Fruit fly (Drosophila melanogaster) whole organism, embryonic: Measurements from ENCODE around the gene CG5290.

Source experiments
- Adf1 ChIP-seq: fragments of 200-800 bp; sonication (Bioruptor generic); IDR thresholded peaks from 2 replicates; pipeline ENCODE4 v1.3.6; 2022; ENCODE audit warnings: missing biosample characterization, missing genetic modification characterization
- Bgb ChIP-seq: fragments of 200-800 bp; sonication (Bioruptor generic); IDR thresholded peaks from 2 replicates; pipeline ENCODE4 v1.3.6; 2022; ENCODE audit warnings: missing biosample characterization, missing genetic modification characterization; ENCODE audit not compliant: partially characterized antibody
- CG10321 ChIP-seq: fragments of 200-800 bp; sonication (Bioruptor generic); IDR thresholded peaks from 2 replicates; pipeline ENCODE4 v1.3.6; 2022; ENCODE audit warnings: missing biosample characterization, missing genetic modification characterization
- CG10543 ChIP-seq: fragments of 200-800 bp; sonication (Bioruptor generic); optimal IDR thresholded peaks from 3 replicates; lab custom pipeline; 2017; ENCODE audit warnings: missing biosample characterization, mild to moderate bottlenecking, missing genetic modification characterization, moderate library complexity
- CG11695 ChIP-seq: fragments of 200-800 bp; sonication (Bioruptor generic); IDR thresholded peaks from 3 replicates; pipeline ENCODE4 v1.3.6; 2022; ENCODE audit warnings: missing biosample characterization, missing genetic modification characterization
- CG12769 ChIP-seq: fragments of 200-800 bp; sonication (Bioruptor generic); optimal IDR thresholded peaks from 2 replicates; lab custom pipeline; 2019; ENCODE audit warnings: missing biosample characterization, mild to moderate bottlenecking, missing genetic modification characterization, moderate library complexity
- CG13624 ChIP-seq: fragments of 200-800 bp; sonication (Bioruptor generic); optimal IDR thresholded peaks from 2 replicates; lab custom pipeline; 2016; ENCODE audit warnings: missing biosample characterization, missing genetic modification characterization
- CG13894 ChIP-seq: fragments of 200-800 bp; sonication (Bioruptor generic); optimal IDR thresholded peaks from 3 replicates; lab custom pipeline; 2018; ENCODE audit warnings: missing biosample characterization, mild to moderate bottlenecking, missing genetic modification characterization, moderate library complexity
- CG17912 ChIP-seq: fragments of 200-800 bp; sonication (Bioruptor generic); optimal IDR thresholded peaks from 2 replicates; lab custom pipeline; 2018; ENCODE audit warnings: missing biosample characterization, mild to moderate bottlenecking, missing genetic modification characterization
- CG1832 ChIP-seq: fragments of 200-800 bp; sonication (Bioruptor generic); optimal IDR thresholded peaks from 2 replicates; lab custom pipeline; 2017; ENCODE audit warnings: missing biosample characterization, mild to moderate bottlenecking, missing genetic modification characterization, inconsistent platforms
- CG18599 ChIP-seq: fragments of 200-800 bp; sonication (Bioruptor generic); optimal IDR thresholded peaks from 3 replicates; lab custom pipeline; 2017; ENCODE audit warnings: missing biosample characterization, missing genetic modification characterization, mild to moderate bottlenecking, moderate library complexity, missing genetic modification reagents
- CG2120 ChIP-seq: fragments of 200-800 bp; sonication (Bioruptor generic); optimal IDR thresholded peaks from 3 replicates; lab custom pipeline; 2016; ENCODE audit warnings: missing biosample characterization, missing genetic modification characterization
- CG4282 ChIP-seq: fragments of 200-800 bp; sonication (Bioruptor generic); optimal IDR thresholded peaks from 2 replicates; lab custom pipeline; 2016; ENCODE audit warnings: missing biosample characterization, missing genetic modification characterization
- CG6254 ChIP-seq: fragments of 200-800 bp; sonication (Bioruptor generic); optimal IDR thresholded peaks from 3 replicates; lab custom pipeline; 2017; ENCODE audit warnings: mild to moderate bottlenecking, missing biosample characterization, missing genetic modification reagents, missing genetic modification characterization
- CG7271 ChIP-seq: fragments of 200-800 bp; sonication (Bioruptor generic); optimal IDR thresholded peaks from 2 replicates; lab custom pipeline; 2018; ENCODE audit warnings: missing biosample characterization, mild to moderate bottlenecking, missing genetic modification characterization, moderate library complexity
- CG7372 ChIP-seq: fragments of 200-800 bp; sonication (Bioruptor generic); IDR thresholded peaks from 2 replicates; pipeline ENCODE4 v1.3.6; 2022; ENCODE audit warnings: missing biosample characterization, missing genetic modification characterization
- CG7928 ChIP-seq: fragments of 200-800 bp; sonication (Bioruptor generic); optimal IDR thresholded peaks from 2 replicates; lab custom pipeline; 2017; ENCODE audit warnings: missing biosample characterization, mild to moderate bottlenecking, missing genetic modification characterization
- CG7987 ChIP-seq: fragments of 200-800 bp; sonication (Bioruptor generic); optimal IDR thresholded peaks from 2 replicates; lab custom pipeline; 2018; ENCODE audit warnings: missing biosample characterization, mild to moderate bottlenecking, missing genetic modification characterization, moderate library complexity
- CG8290 ChIP-seq, 3 experiments: fragments of 200-800 bp; sonication (Bioruptor generic); optimal IDR thresholded peaks; 2 replicates each; lab custom pipeline; 2016 to 2019; ENCODE audit warnings: missing biosample characterization in 3 of 3, missing genetic modification characterization in 3 of 3, mild to moderate bottlenecking in 2 of 3, moderate library complexity in 1 of 3
- CG8765 ChIP-seq: fragments of 200-800 bp; sonication (Bioruptor generic); IDR thresholded peaks from 2 replicates; pipeline ENCODE4 v1.3.6; 2022; ENCODE audit warnings: missing biosample characterization, missing genetic modification characterization
- Dbx ChIP-seq: fragments of 200-800 bp; sonication (Bioruptor generic); IDR thresholded peaks from 3 replicates; pipeline ENCODE4 v1.3.6; 2022; ENCODE audit warnings: missing biosample characterization, missing genetic modification characterization
- HLH4C ChIP-seq: fragments of 200-800 bp; sonication (Bioruptor generic); IDR thresholded peaks from 3 replicates; pipeline ENCODE4 v1.3.6; 2022; ENCODE audit warnings: missing biosample characterization, missing genetic modification characterization; ENCODE audit not compliant: partially characterized antibody
- Hey ChIP-seq: fragments of 200-800 bp; sonication (Bioruptor generic); optimal IDR thresholded peaks from 3 replicates; lab custom pipeline; 2018; ENCODE audit warnings: missing biosample characterization, mild to moderate bottlenecking, missing genetic modification characterization
- Med ChIP-seq: fragments of 200-800 bp; sonication (Bioruptor generic); peaks from one replicate; lab custom pipeline; 2016; ENCODE audit warnings: missing biosample characterization, missing genetic modification characterization, mild to moderate bottlenecking, inconsistent platforms, moderate library complexity
- Optix ChIP-seq: fragments of 200-800 bp; sonication (Bioruptor generic); IDR thresholded peaks from 3 replicates; pipeline ENCODE4 v1.3.6; 2022; ENCODE audit warnings: missing biosample characterization, missing genetic modification characterization
- Rfx ChIP-seq: fragments of 200-800 bp; sonication (Bioruptor generic); IDR thresholded peaks from 2 replicates; pipeline ENCODE4 v1.3.6; 2022; ENCODE audit warnings: missing biosample characterization, missing genetic modification characterization
- abd-A ChIP-seq: fragments of 200-800 bp; sonication (Bioruptor generic); optimal IDR thresholded peaks from 3 replicates; lab custom pipeline; 2019; ENCODE audit warnings: missing biosample characterization, mild to moderate bottlenecking, missing genetic modification characterization, moderate library complexity
- amos ChIP-seq: fragments of 200-800 bp; sonication (Bioruptor generic); IDR thresholded peaks from 2 replicates; pipeline ENCODE4 v1.3.6; 2022; ENCODE audit warnings: missing biosample characterization, missing genetic modification characterization; ENCODE audit not compliant: partially characterized antibody
- br ChIP-seq: fragments of >200 bp; optimal IDR thresholded peaks from 2 replicates; lab custom pipeline; 2017
- chinmo ChIP-seq: fragments of 200-800 bp; sonication (Bioruptor generic); IDR thresholded peaks from 4 replicates; pipeline ENCODE4 v1.3.6; 2022; ENCODE audit warnings: missing biosample characterization, missing genetic modification characterization; ENCODE audit not compliant: partially characterized antibody
- crol ChIP-seq: fragments of 200-800 bp; sonication (Bioruptor generic); IDR thresholded peaks from 2 replicates; pipeline ENCODE4 v1.3.6; 2022; ENCODE audit warnings: missing biosample characterization, missing genetic modification characterization
- cwo ChIP-seq: fragments of 200-800 bp; sonication (Bioruptor generic); optimal IDR thresholded peaks from 3 replicates; lab custom pipeline; 2017; ENCODE audit warnings: missing biosample characterization, missing genetic modification characterization, mild to moderate bottlenecking, moderate library complexity, missing genetic modification reagents
- dysf ChIP-seq: fragments of 200-800 bp; sonication (Bioruptor generic); IDR thresholded peaks from 3 replicates; pipeline ENCODE4 v1.3.6; 2022; ENCODE audit warnings: missing biosample characterization, missing genetic modification characterization
- exex ChIP-seq: fragments of 200-800 bp; sonication (Bioruptor generic); optimal IDR thresholded peaks from 4 replicates; lab custom pipeline; 2018; ENCODE audit warnings: missing biosample characterization, mild to moderate bottlenecking, missing genetic modification characterization, moderate library complexity
- fru ChIP-seq: fragments of >200 bp; optimal IDR thresholded peaks from 2 replicates; lab custom pipeline; 2017
- gt ChIP-seq: fragments of 200-800 bp; sonication (Bioruptor generic); IDR thresholded peaks from 2 replicates; pipeline ENCODE4 v1.3.6; 2022; ENCODE audit warnings: missing biosample characterization, missing genetic modification characterization
- her ChIP-seq: fragments of 200-800 bp; sonication (Bioruptor generic); optimal IDR thresholded peaks from 2 replicates; lab custom pipeline; 2016; ENCODE audit warnings: missing biosample characterization, missing genetic modification characterization
- jing ChIP-seq: fragments of 200-800 bp; sonication (Bioruptor generic); optimal IDR thresholded peaks from 2 replicates; lab custom pipeline; 2018; ENCODE audit warnings: missing biosample characterization, mild to moderate bottlenecking, missing genetic modification characterization
- mirr ChIP-seq: fragments of 200-800 bp; sonication (Bioruptor generic); optimal IDR thresholded peaks from 3 replicates; lab custom pipeline; 2018; ENCODE audit warnings: missing biosample characterization, mild to moderate bottlenecking, missing genetic modification characterization
- pho ChIP-seq: fragments of 200-800 bp; sonication (Bioruptor generic); optimal IDR thresholded peaks from 2 replicates; lab custom pipeline; 2016; ENCODE audit warnings: missing biosample characterization, missing genetic modification characterization
- rib ChIP-seq: fragments of 200-800 bp; sonication (Bioruptor generic); IDR thresholded peaks from 2 replicates; pipeline ENCODE4 v1.3.6; 2022; ENCODE audit warnings: missing biosample characterization, missing genetic modification characterization
- schlank ChIP-seq: fragments of 200-800 bp; sonication (Bioruptor generic); optimal IDR thresholded peaks from 2 replicates; lab custom pipeline; 2018; ENCODE audit warnings: missing biosample characterization, mild to moderate bottlenecking, missing genetic modification characterization
- sd ChIP-seq: fragments of 200-800 bp; sonication (Bioruptor generic); optimal IDR thresholded peaks from 3 replicates; lab custom pipeline; 2018; ENCODE audit warnings: missing biosample characterization, mild to moderate bottlenecking, missing genetic modification characterization, moderate library complexity
- slbo ChIP-seq: fragments of 200-800 bp; sonication (Bioruptor generic); IDR thresholded peaks from 2 replicates; pipeline ENCODE4 v1.3.6; 2022; ENCODE audit warnings: missing biosample characterization, missing genetic modification characterization
- sug ChIP-seq: fragments of 200-800 bp; optimal IDR thresholded peaks from 2 replicates; lab custom pipeline; 2019; ENCODE audit warnings: missing biosample characterization, mild to moderate bottlenecking, missing genetic modification characterization, moderate library complexity
- toy ChIP-seq: fragments of 200-800 bp; sonication (Bioruptor generic); IDR thresholded peaks from 2 replicates; pipeline ENCODE4 v1.3.6; 2022; ENCODE audit warnings: missing biosample characterization, missing genetic modification characterization
- trh ChIP-seq: fragments of 200-800 bp; sonication (Bioruptor generic); optimal IDR thresholded peaks from 2 replicates; lab custom pipeline; 2016; ENCODE audit warnings: missing biosample characterization, missing genetic modification characterization

The CG5290 gene

DNA sequence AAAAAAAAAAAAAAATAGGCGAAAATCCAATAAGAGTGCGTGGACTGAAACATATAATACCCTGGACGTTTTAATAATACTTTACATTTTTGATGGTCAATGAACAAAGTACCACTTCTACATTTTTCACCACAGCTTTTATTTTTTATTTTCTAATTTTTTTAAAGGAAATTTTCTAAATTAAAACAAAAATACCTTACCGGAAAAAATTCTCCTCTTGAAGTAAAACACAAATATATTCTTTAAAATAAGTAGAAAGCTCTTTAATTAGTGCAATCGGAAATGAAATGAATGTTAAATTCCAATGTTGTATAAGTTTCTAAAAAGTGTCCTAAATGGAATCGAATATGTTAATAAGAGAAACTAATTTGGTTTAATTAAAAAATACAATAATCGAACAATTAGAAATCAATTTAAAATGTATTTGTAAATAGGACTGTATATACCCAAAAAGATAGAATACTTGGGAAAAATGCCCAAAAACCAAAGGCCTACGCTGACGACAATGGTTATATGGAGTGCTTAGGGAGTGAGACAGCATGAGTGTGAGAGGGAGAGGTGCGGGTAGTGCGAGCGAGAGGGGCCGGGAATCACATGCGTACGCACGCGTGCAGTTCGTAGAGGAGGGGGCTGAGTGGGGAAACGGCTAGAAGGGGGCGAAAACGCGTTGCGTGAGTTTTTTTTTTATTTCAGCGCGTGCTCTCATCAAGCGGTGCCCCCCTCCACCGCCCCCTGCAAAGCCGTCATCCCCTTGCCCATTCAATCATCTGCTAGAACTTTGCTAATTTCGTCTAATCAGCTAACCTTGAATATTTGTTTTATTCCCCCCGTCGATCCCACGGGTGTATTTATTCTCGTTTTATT is 36.5 kb upstream of the CG5290 start (continued):
- TF ChIP-seq CG11695 (GFP tag; lab: Robert Waterston, UW) (no peak), amos (GFP tag; lab: Robert Waterston, UW) (peak; percentile 33; the same call in 1 of the 2 replicates), gt (GFP tag; lab: Robert Waterston, UW) (no peak), jing (no peak), Optix (GFP tag; lab: Robert Waterston, UW) (no peak), fru (no peak), slbo (GFP tag; lab: Robert Waterston, UW) (peak; percentile 50; the same call in 1 of the 2 replicates), CG13894 (tag; lab: Kevin White, UChicago) (peak; percentile 83), br (no peak), CG7372 (no peak), pho (GFP tag; lab: Kevin White, UChicago) (peak; percentile 47), her (GFP tag; lab: Kevin White, UChicago) (peak; percentile 16)

DNA sequence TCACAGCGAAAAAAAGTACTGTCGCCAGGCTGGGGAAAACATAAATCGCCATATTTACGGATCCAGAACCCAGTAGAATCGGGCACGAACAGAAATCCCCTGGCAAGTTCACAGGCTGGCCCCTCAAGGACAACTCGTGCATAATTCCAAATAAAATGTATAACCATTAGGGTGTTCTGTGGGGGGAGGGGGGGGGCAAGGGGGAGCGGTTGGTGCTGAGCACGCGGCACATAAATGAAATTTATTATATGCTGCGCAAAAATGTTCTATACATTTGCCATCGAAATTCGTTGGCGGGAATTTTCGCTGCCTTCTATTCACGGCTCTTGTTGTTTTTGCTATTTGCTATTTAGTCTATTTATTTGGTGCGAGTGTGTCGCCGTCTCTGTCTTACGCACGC is 35.8 kb upstream of the CG5290 start:
- TF ChIP-seq CG7271 (tag; lab: Kevin White, UChicago), result no peak
- peak; percentile 72 for TF ChIP-seq sug
- TF ChIP-seq CG8765 (GFP tag; lab: Robert Waterston, UW), result 0 out of 2 replicates have a peak, but pooled peaks have one; percentile 12
- peak; percentile 5 for TF ChIP-seq Hey (tag; lab: Kevin White, UChicago)
- TF ChIP-seq CG12769, result peak; percentile 85
- peak; percentile 71 for TF ChIP-seq CG10543 (GFP tag; lab: Kevin White, UChicago)
- TF ChIP-seq toy (GFP tag; lab: Robert Waterston, UW), result 0 out of 2 replicates have a peak, but pooled peaks have one; percentile 24
- TF ChIP-seq CG7928 (GFP tag; lab: Kevin White, UChicago), result no peak
- TF ChIP-seq Rfx (GFP tag; lab: Robert Waterston, UW), result peak; percentile 29; the same call in 1 of the 2 replicates
- peak; percentile 50; the same call in 1 of the 2 replicates for TF ChIP-seq CG10321 (GFP tag; lab: Robert Waterston, UW)
- TF ChIP-seq CG13894 (tag; lab: Kevin White, UChicago), result peak; percentile 82
- peak; percentile 80 for TF ChIP-seq crol (GFP tag; lab: Robert Waterston, UW)
- no peak for TF ChIP-seq HLH4C (GFP tag; lab: Robert Waterston, UW)
- peak; percentile 16 for TF ChIP-seq schlank (tag; lab: Kevin White, UChicago)
- TF ChIP-seq exex, result peak; percentile 30
- peak; percentile 15; the same call in 1 of the 2 replicates for TF ChIP-seq Bgb (GFP tag; lab: Robert Waterston, UW)
- no peak for TF ChIP-seq CG17912
- TF ChIP-seq CG18599 (GFP tag; lab: Kevin White, UChicago), result peak; percentile 35
- TF ChIP-seq dysf (GFP tag; lab: Robert Waterston, UW), result 0 out of 3 replicates have a peak, but pooled peaks have one; percentile 15
- peak; percentile 14 for TF ChIP-seq CG1832 (GFP tag; lab: Kevin White, UChicago)
- peak; percentile 78 for TF ChIP-seq rib
- no peak for TF ChIP-seq CG13624
- peak; percentile 95 for TF ChIP-seq abd-A (tag; lab: Kevin White, UChicago)
- TF ChIP-seq CG6254 (GFP tag; lab: Kevin White, UChicago), result no peak
- TF ChIP-seq Dbx (GFP tag; lab: Robert Waterston, UW), result peak; percentile 23; the same call in 1 of the 3 replicates
- TF ChIP-seq CG4282 (GFP tag; lab: Kevin White, UChicago), result no peak
- 0 out of 4 replicates have a peak, but pooled peaks have one; percentile 14 for TF ChIP-seq chinmo (GFP tag; lab: Robert Waterston, UW)
- peak; percentile 19 for TF ChIP-seq Adf1 (GFP tag; lab: Robert Waterston, UW)
- TF ChIP-seq CG8290 (GFP tag; optimal IDR thresholded peaks at IDR 0.05; lab: Kevin White, UChicago), result no peak
- peak in 1 of 2 experiments; percentile 50 for TF ChIP-seq CG8290 (tag; optimal IDR thresholded peaks at IDR 0.05; lab: Kevin White, UChicago)
- peak; percentile 65 for TF ChIP-seq cwo (GFP tag; lab: Kevin White, UChicago)
- TF ChIP-seq CG2120 (GFP tag; lab: Kevin White, UChicago), result no peak
- TF ChIP-seq Med, result peak; percentile 9
- TF ChIP-seq CG7987 (GFP tag; lab: Kevin White, UChicago), result peak; percentile 70
- peak; percentile 38 for TF ChIP-seq mirr (GFP tag; lab: Kevin White, UChicago)
- TF ChIP-seq sd (tag; lab: Kevin White, UChicago), result peak; percentile 69
- TF ChIP-seq trh (GFP tag; lab: Kevin White, UChicago), result no peak
